Worm (Caenorhabditis elegans) whole organism, L3 larva: ENCODE data around the gene srx-134.

ENCODE experiments used
- R02D3.7 ChIP-seq: fragments of 150-350 bp; optimal IDR thresholded peaks from 2 replicates; lab custom pipeline; 2014; ENCODE audit warnings: missing biosample characterization, missing genetic modification characterization
- ZK546.5 ChIP-seq: sonication (generic microtip); optimal IDR thresholded peaks from 2 replicates; lab custom pipeline; 2017; ENCODE audit warnings: missing biosample characterization, missing genetic modification characterization
- ceh-28 ChIP-seq: fragments of 150-350 bp; optimal IDR thresholded peaks from 2 replicates; lab custom pipeline; 2014; ENCODE audit warnings: missing biosample characterization, missing genetic modification reagents, missing genetic modification characterization
- ceh-82 ChIP-seq: fragments of 150-350 bp; optimal IDR thresholded peaks from 2 replicates; lab custom pipeline; 2014; ENCODE audit warnings: missing biosample characterization, missing genetic modification characterization
- ceh-9 ChIP-seq: sonication (generic microtip); optimal IDR thresholded peaks from 2 replicates; lab custom pipeline; 2018; ENCODE audit warnings: missing biosample characterization, missing genetic modification characterization
- daf-12 ChIP-seq: fragments of 150-350 bp; optimal IDR thresholded peaks from 2 replicates; lab custom pipeline; 2014; ENCODE audit warnings: missing biosample characterization, missing genetic modification reagents, missing genetic modification characterization
- egl-27 ChIP-seq: sonication (generic microtip); optimal IDR thresholded peaks from 4 replicates; lab custom pipeline; 2017; ENCODE audit warnings: missing biosample characterization, missing genetic modification reagents, missing genetic modification characterization
- egl-5 ChIP-seq: fragments of 150-350 bp; optimal IDR thresholded peaks from 2 replicates; lab custom pipeline; 2017; ENCODE audit warnings: missing biosample characterization, missing genetic modification reagents, missing genetic modification characterization, inconsistent platforms
- elt-1 ChIP-seq: fragments of 150-350 bp; optimal IDR thresholded peaks from 2 replicates; lab custom pipeline; 2014; ENCODE audit warnings: missing biosample characterization, missing genetic modification characterization
- elt-2 ChIP-seq: sonication (generic microtip); optimal IDR thresholded peaks from 2 replicates; lab custom pipeline; 2016; ENCODE audit warnings: missing genetic modification reagents, mild to moderate bottlenecking, missing genetic modification characterization, missing compliant biosample characterization
- elt-3 ChIP-seq, 3 experiments: fragments of 150-350 bp in 1 of 3; sonication (generic microtip) in 2 of 3; optimal IDR thresholded peaks; 2 replicates in 2 of 3; 4 replicates in 1 of 3; lab custom pipeline; 2014 to 2017; ENCODE audit warnings: missing biosample characterization in 3 of 3, missing genetic modification characterization in 3 of 3
- eor-1 ChIP-seq, 2 experiments: fragments of 150-350 bp; optimal IDR thresholded peaks; 2 replicates each; lab custom pipeline; 2014 to 2018; ENCODE audit warnings: missing biosample characterization in 2 of 2, missing genetic modification characterization in 2 of 2
- fkh-10 ChIP-seq: sonication (generic microtip); optimal IDR thresholded peaks from 2 replicates; lab custom pipeline; 2017; ENCODE audit warnings: missing biosample characterization, missing genetic modification reagents, missing genetic modification characterization
- fkh-2 ChIP-seq: fragments of 150-350 bp; optimal IDR thresholded peaks from 2 replicates; lab custom pipeline; 2014; ENCODE audit warnings: missing biosample characterization, missing genetic modification reagents, missing genetic modification characterization
- fos-1 ChIP-seq: fragments of 150-350 bp; optimal IDR thresholded peaks from 2 replicates; lab custom pipeline; 2014; ENCODE audit warnings: missing biosample characterization, missing genetic modification characterization
- hmg-11 ChIP-seq: sonication (generic microtip); optimal IDR thresholded peaks from 2 replicates; lab custom pipeline; 2016; ENCODE audit warnings: missing genetic modification characterization, missing compliant biosample characterization
- jun-1 ChIP-seq: fragments of 150-350 bp; optimal IDR thresholded peaks from 2 replicates; lab custom pipeline; 2014; ENCODE audit warnings: missing biosample characterization, missing genetic modification reagents, missing genetic modification characterization
- lin-15B ChIP-seq: fragments of 150-350 bp; optimal IDR thresholded peaks from 2 replicates; lab custom pipeline; 2014; ENCODE audit warnings: missing biosample characterization, missing genetic modification characterization
- lin-39 ChIP-seq: fragments of 150-350 bp; optimal IDR thresholded peaks from 2 replicates; lab custom pipeline; 2018; ENCODE audit warnings: missing biosample characterization, missing genetic modification reagents, missing genetic modification characterization
- lsy-12 ChIP-seq: sonication (generic microtip); optimal IDR thresholded peaks from 2 replicates; lab custom pipeline; 2016; ENCODE audit warnings: mild to moderate bottlenecking, missing genetic modification characterization, missing compliant biosample characterization
- mml-1 ChIP-seq: fragments of 150-350 bp; sonication (generic microtip); optimal IDR thresholded peaks from 3 replicates; lab custom pipeline; 2014; ENCODE audit warnings: missing biosample characterization, missing genetic modification characterization
- nfya-1 ChIP-seq: sonication (generic microtip); optimal IDR thresholded peaks from 2 replicates; lab custom pipeline; 2017; ENCODE audit warnings: missing genetic modification characterization, mild to moderate bottlenecking, missing compliant biosample characterization, antibody characterized with exemption, moderate library complexity; ENCODE audit not compliant: insufficient read depth
- nhr-11 ChIP-seq: fragments of 150-350 bp; optimal IDR thresholded peaks from 2 replicates; lab custom pipeline; 2014; ENCODE audit warnings: missing biosample characterization, missing genetic modification characterization
- nhr-12 ChIP-seq: fragments of 150-350 bp; optimal IDR thresholded peaks from 2 replicates; lab custom pipeline; 2014; ENCODE audit warnings: missing biosample characterization, missing genetic modification characterization
- nhr-23 ChIP-seq: fragments of 150-350 bp; optimal IDR thresholded peaks from 2 replicates; lab custom pipeline; 2014; ENCODE audit warnings: missing biosample characterization, missing genetic modification reagents, missing genetic modification characterization
- nhr-237 ChIP-seq: fragments of 150-350 bp; optimal IDR thresholded peaks from 2 replicates; lab custom pipeline; 2014; ENCODE audit warnings: missing biosample characterization, missing genetic modification characterization
- nhr-25 ChIP-seq: sonication (generic microtip); optimal IDR thresholded peaks from 2 replicates; lab custom pipeline; 2017; ENCODE audit warnings: missing biosample characterization, missing genetic modification characterization
- nhr-28 ChIP-seq: fragments of 150-350 bp; optimal IDR thresholded peaks from 2 replicates; lab custom pipeline; 2014; ENCODE audit warnings: missing biosample characterization, missing genetic modification characterization
- nhr-43 ChIP-seq: sonication (generic microtip); optimal IDR thresholded peaks from 2 replicates; lab custom pipeline; 2016; ENCODE audit warnings: mild to moderate bottlenecking, missing genetic modification characterization, missing compliant biosample characterization; ENCODE audit not compliant: poor library complexity, severe bottlenecking
- nhr-67 ChIP-seq: fragments of 150-350 bp; optimal IDR thresholded peaks from 2 replicates; lab custom pipeline; 2014; ENCODE audit warnings: missing biosample characterization, missing genetic modification characterization
- nhr-76 ChIP-seq: fragments of 150-350 bp; sonication (generic microtip); optimal IDR thresholded peaks from 5 replicates; lab custom pipeline; 2014; ENCODE audit warnings: missing biosample characterization, missing genetic modification characterization
- nhr-77 ChIP-seq: fragments of 150-350 bp; optimal IDR thresholded peaks from 2 replicates; lab custom pipeline; 2014; ENCODE audit warnings: missing biosample characterization, missing genetic modification characterization
- pha-4 ChIP-seq: fragments of 150-350 bp; optimal IDR thresholded peaks from 2 replicates; lab custom pipeline; 2014; ENCODE audit warnings: missing biosample characterization, missing genetic modification reagents, missing genetic modification characterization
- pqm-1 ChIP-seq: fragments of 150-350 bp; optimal IDR thresholded peaks from 2 replicates; lab custom pipeline; 2017; ENCODE audit warnings: missing biosample characterization, missing genetic modification characterization, inconsistent platforms
- skn-1 ChIP-seq: fragments of 150-350 bp; optimal IDR thresholded peaks from 2 replicates; lab custom pipeline; 2014; ENCODE audit warnings: missing biosample characterization, missing genetic modification characterization
- snpc-4 ChIP-seq: fragments of 150-350 bp; optimal IDR thresholded peaks from 2 replicates; lab custom pipeline; 2014; ENCODE audit warnings: missing biosample characterization, missing genetic modification characterization
- tbx-2 ChIP-seq: sonication (generic microtip); optimal IDR thresholded peaks from 2 replicates; lab custom pipeline; 2016; ENCODE audit warnings: mild to moderate bottlenecking, missing genetic modification characterization, missing compliant biosample characterization
- unc-39 ChIP-seq: sonication (generic microtip); optimal IDR thresholded peaks from 4 replicates; lab custom pipeline; 2017; ENCODE audit warnings: missing biosample characterization, missing genetic modification characterization
- zag-1 ChIP-seq: fragments of 150-350 bp; optimal IDR thresholded peaks from 2 replicates; lab custom pipeline; 2014; ENCODE audit warnings: missing biosample characterization, missing genetic modification characterization
- ztf-11 ChIP-seq: fragments of 150-350 bp; optimal IDR thresholded peaks from 2 replicates; lab custom pipeline; 2014; ENCODE audit warnings: missing biosample characterization, missing genetic modification characterization
- ztf-4 ChIP-seq: fragments of 150-350 bp; optimal IDR thresholded peaks from 2 replicates; lab custom pipeline; 2014; ENCODE audit warnings: missing biosample characterization, missing genetic modification characterization

srx-134 gene

ce11 chrV:13816877-13817276, 39.4 kb downstream of the srx-134 start, which contains the start of gene F55B12.2:
Gene F55B12.2 (minus strand): TSS chrV:13816977.
- TF ChIP-seq lsy-12 (no peak), ztf-4 (tag; lab: Kevin White, UChicago) (no peak)

- TF ChIP-seq jun-1 (tag; lab: Kevin White, UChicago) = no peak
- TF ChIP-seq nhr-76 (tag; lab: Kevin White, UChicago) = no peak
- TF ChIP-seq unc-39 = no peak
- TF ChIP-seq nhr-43 (tag; lab: Kevin White, UChicago) = no peak
- no peak for TF ChIP-seq nhr-11 (tag; lab: Kevin White, UChicago)
- TF ChIP-seq nhr-23 (tag; lab: Kevin White, UChicago) = no peak
- TF ChIP-seq ceh-28 (tag; lab: Kevin White, UChicago) = no peak
- no peak for TF ChIP-seq elt-3 (tag; optimal IDR thresholded peaks at IDR 0.05; lab: Kevin White, UChicago)
- no peak for TF ChIP-seq elt-1 (tag; lab: Kevin White, UChicago)
- no peak for TF ChIP-seq fos-1 (tag; lab: Kevin White, UChicago)
- no peak for TF ChIP-seq hmg-11 (tag; lab: Kevin White, UChicago)
Observed at ce11 chrV:13812931-13813330, 43.3 kb downstream of the srx-134 start, which contains the start of gene ceh-24. Gene ceh-24 (plus strand): TSS chrV:13813231.

- no peak for TF ChIP-seq nhr-67 (tag; lab: Kevin White, UChicago)
- no peak for TF ChIP-seq unc-39
- no peak for TF ChIP-seq nfya-1 (tag; lab: Kevin White, UChicago)
- no peak for TF ChIP-seq egl-5 (tag; lab: Kevin White, UChicago)
- no peak for TF ChIP-seq eor-1 (tag; optimal IDR thresholded peaks at IDR 0.05; lab: Kevin White, UChicago)
- no peak for TF ChIP-seq snpc-4 (tag; lab: Kevin White, UChicago)
- no peak for TF ChIP-seq nhr-237
- TF ChIP-seq fos-1 (tag; lab: Kevin White, UChicago) = no peak
- TF ChIP-seq nhr-77 (tag; lab: Kevin White, UChicago) = no peak
- no peak for TF ChIP-seq skn-1
- no peak for TF ChIP-seq fkh-10 (GFP tag; lab: Kevin White, UChicago)
- TF ChIP-seq tbx-2 = no peak
- TF ChIP-seq fkh-2 (tag; lab: Kevin White, UChicago) = no peak
Observed at ce11 chrV:13812330-13812729, 43.9 kb downstream of the srx-134 start.

ce11 chrV:13808462-13808867, 47.8 kb downstream of the srx-134 start:
- TF ChIP-seq snpc-4 (tag; lab: Kevin White, UChicago) = peak; percentile 53
- TF ChIP-seq ZK546.5 (tag; lab: Kevin White, UChicago) = no peak
- no peak for TF ChIP-seq nhr-12 (tag; lab: Kevin White, UChicago)
- TF ChIP-seq unc-39 = no peak
- no peak for TF ChIP-seq ceh-82 (tag; lab: Kevin White, UChicago)
- no peak for TF ChIP-seq zag-1 (tag; lab: Kevin White, UChicago)
- no peak for TF ChIP-seq ztf-4 (tag; lab: Kevin White, UChicago)
- no peak for TF ChIP-seq daf-12 (tag; lab: Kevin White, UChicago)
- peak; percentile 42 for TF ChIP-seq jun-1 (tag; lab: Kevin White, UChicago)
- TF ChIP-seq ceh-9 (tag; lab: Kevin White, UChicago) = no peak
- TF ChIP-seq nhr-11 (tag; lab: Kevin White, UChicago) = no peak
- peak; percentile 75 for TF ChIP-seq hmg-11 (tag; lab: Kevin White, UChicago)
- TF ChIP-seq nhr-28 (tag; lab: Kevin White, UChicago) = no peak
- TF ChIP-seq egl-5 (tag; lab: Kevin White, UChicago) = no peak
- no peak for TF ChIP-seq fos-1 (tag; lab: Kevin White, UChicago)
- TF ChIP-seq pqm-1 = peak; percentile 6
- TF ChIP-seq lin-39 = no peak
- TF ChIP-seq lin-15B = peak; percentile 73
- no peak for TF ChIP-seq mml-1 (tag; lab: Kevin White, UChicago)
- TF ChIP-seq skn-1 = no peak
- TF ChIP-seq nhr-25 (tag; lab: Kevin White, UChicago) = peak; percentile 77
- peak; percentile 18 for TF ChIP-seq egl-27 (tag; lab: Kevin White, UChicago)
- TF ChIP-seq fkh-2 (tag; lab: Kevin White, UChicago) = no peak
- TF ChIP-seq pha-4 (tag; lab: Kevin White, UChicago) = no peak
- no peak for TF ChIP-seq ztf-11 (tag; lab: Kevin White, UChicago)
- peak; percentile 31 for TF ChIP-seq R02D3.7 (tag; lab: Kevin White, UChicago)
- TF ChIP-seq nhr-23 (tag; lab: Kevin White, UChicago) = peak; percentile 63
- peak; percentile 45 for TF ChIP-seq lsy-12
- peak; percentile 82 for TF ChIP-seq nfya-1 (tag; lab: Kevin White, UChicago)
- TF ChIP-seq ceh-28 (tag; lab: Kevin White, UChicago) = peak; percentile 65
- TF ChIP-seq elt-2 (tag; lab: Kevin White, UChicago) = peak; percentile 65
